Worm (Caenorhabditis elegans) whole organism, mixed stage, embryonic: Measurements from ENCODE around the gene F28C6.8.

ENCODE experiments used
- ceh-83 ChIP-seq: fragments of 200-800 bp; sonication (Bioruptor generic); optimal IDR thresholded peaks from 2 replicates; lab custom pipeline; 2018; ENCODE audit warnings: mild to moderate bottlenecking, missing genetic modification characterization, missing compliant biosample characterization
- lin-13 ChIP-seq: fragments of 150-350 bp; optimal IDR thresholded peaks from 2 replicates; lab custom pipeline; 2014; ENCODE audit warnings: missing biosample characterization, missing genetic modification characterization
- mab-5 ChIP-seq: fragments of 150-350 bp; optimal IDR thresholded peaks from 2 replicates; lab custom pipeline; 2014; ENCODE audit warnings: missing biosample characterization, missing genetic modification characterization

- no peak for TF ChIP-seq ceh-83
- no peak for TF ChIP-seq mab-5 (tag; lab: Kevin White, UChicago)
- no peak for TF ChIP-seq lin-13 (tag; lab: Kevin White, UChicago)
These were observed 42.2 kb downstream of the F28C6.8 start for ce11 chrII:8648843-8649242.
